Fruit fly (Drosophila melanogaster) whole organism, embryonic: ENCODE data around the gene CG31268.
A peak's percentile ranks its signal among the peaks of the same experiment; 100 is the strongest.

Experiments
- CG10267 ChIP-seq: fragments of 200-800 bp; sonication (Bioruptor generic); optimal IDR thresholded peaks from 2 replicates; lab custom pipeline; 2018; ENCODE audit warnings: missing biosample characterization, mild to moderate bottlenecking, missing genetic modification characterization, moderate library complexity
- CG10543 ChIP-seq: fragments of 200-800 bp; sonication (Bioruptor generic); optimal IDR thresholded peaks from 3 replicates; lab custom pipeline; 2017; ENCODE audit warnings: missing biosample characterization, mild to moderate bottlenecking, missing genetic modification characterization, moderate library complexity
- CG11093 ChIP-seq: fragments of 200-800 bp; sonication (Bioruptor generic); IDR thresholded peaks from 3 replicates; pipeline ENCODE4 v1.3.6; 2022; ENCODE audit warnings: missing biosample characterization, missing genetic modification characterization
- CG12744 ChIP-seq: fragments of 200-800 bp; sonication (Bioruptor generic); optimal IDR thresholded peaks from 2 replicates; lab custom pipeline; 2016; ENCODE audit warnings: missing biosample characterization, missing genetic modification characterization
- CG13894 ChIP-seq: fragments of 200-800 bp; sonication (Bioruptor generic); optimal IDR thresholded peaks from 3 replicates; lab custom pipeline; 2018; ENCODE audit warnings: missing biosample characterization, mild to moderate bottlenecking, missing genetic modification characterization, moderate library complexity
- CG14014 ChIP-seq: fragments of 200-800 bp; sonication (Bioruptor generic); IDR thresholded peaks from 2 replicates; pipeline ENCODE4 v1.3.6; 2022; ENCODE audit warnings: missing biosample characterization, missing genetic modification characterization
- CG14050 ChIP-seq: fragments of 200-800 bp; sonication (Bioruptor generic); IDR thresholded peaks from 3 replicates; pipeline ENCODE4 v1.3.6; 2022; ENCODE audit warnings: missing biosample characterization, missing genetic modification characterization
- CG15269 ChIP-seq: fragments of 200-800 bp; sonication (Bioruptor generic); optimal IDR thresholded peaks from 2 replicates; lab custom pipeline; 2018; ENCODE audit warnings: missing biosample characterization, mild to moderate bottlenecking, missing genetic modification characterization, moderate library complexity
- CG15514 ChIP-seq: fragments of 200-800 bp; sonication (Bioruptor generic); optimal IDR thresholded peaks from 3 replicates; lab custom pipeline; 2017; ENCODE audit warnings: missing biosample characterization, missing genetic modification characterization, mild to moderate bottlenecking, moderate library complexity, missing genetic modification reagents
- CG17829 ChIP-seq: fragments of 200-800 bp; optimal IDR thresholded peaks from 2 replicates; lab custom pipeline; 2019; ENCODE audit warnings: missing biosample characterization, mild to moderate bottlenecking, missing genetic modification characterization, moderate library complexity
- CG2199 ChIP-seq: fragments of 200-800 bp; sonication (Bioruptor generic); IDR thresholded peaks from 3 replicates; pipeline ENCODE4 v1.3.6; 2022; ENCODE audit warnings: missing biosample characterization, missing genetic modification characterization
- CG32532 ChIP-seq: fragments of 200-800 bp; sonication (Bioruptor generic); IDR thresholded peaks from 2 replicates; pipeline ENCODE4 v1.3.6; 2022; ENCODE audit warnings: missing biosample characterization, missing genetic modification characterization
- CG32772 ChIP-seq: fragments of 200-800 bp; sonication (Bioruptor generic); IDR thresholded peaks from 2 replicates; pipeline ENCODE4 v1.3.6; 2022; ENCODE audit warnings: missing biosample characterization, missing genetic modification characterization
- CG3281 ChIP-seq: fragments of 200-800 bp; sonication (Bioruptor generic); optimal IDR thresholded peaks from 3 replicates; lab custom pipeline; 2017; ENCODE audit warnings: missing biosample characterization, mild to moderate bottlenecking, missing genetic modification characterization
- CG33213 ChIP-seq: fragments of 200-800 bp; sonication (Bioruptor generic); optimal IDR thresholded peaks from 3 replicates; lab custom pipeline; 2016; ENCODE audit warnings: missing biosample characterization, missing genetic modification characterization
- CG34224 ChIP-seq: fragments of 200-800 bp; sonication (Bioruptor generic); IDR thresholded peaks from 3 replicates; pipeline ENCODE4 v1.3.6; 2022; ENCODE audit warnings: missing biosample characterization, missing genetic modification characterization; ENCODE audit not compliant: partially characterized antibody
- CG5953 ChIP-seq: fragments of 200-800 bp; sonication (Bioruptor generic); IDR thresholded peaks from 2 replicates; pipeline ENCODE4 v1.3.6; 2022; ENCODE audit warnings: missing biosample characterization, missing genetic modification characterization
- CG7556 ChIP-seq: fragments of 200-800 bp; sonication (Bioruptor generic); optimal IDR thresholded peaks from 2 replicates; lab custom pipeline; 2017; ENCODE audit warnings: missing biosample characterization, mild to moderate bottlenecking, missing genetic modification characterization
- CG9215 ChIP-seq: fragments of 200-800 bp; sonication (Bioruptor generic); IDR thresholded peaks from 2 replicates; pipeline ENCODE4 v1.3.6; 2022; ENCODE audit warnings: missing biosample characterization, missing genetic modification characterization
- CTCF ChIP-seq: fragments of 200-800 bp; sonication (Bioruptor generic); optimal IDR thresholded peaks from 2 replicates; lab custom pipeline; 2017; ENCODE audit warnings: missing biosample characterization, mild to moderate bottlenecking, missing genetic modification characterization, moderate library complexity
- Deaf1 ChIP-seq: fragments of 200-800 bp; optimal IDR thresholded peaks from 3 replicates; lab custom pipeline; 2019; ENCODE audit warnings: missing biosample characterization, mild to moderate bottlenecking, missing genetic modification characterization, moderate library complexity
- Drgx ChIP-seq: fragments of 200-800 bp; sonication (Bioruptor generic); IDR thresholded peaks from 2 replicates; pipeline ENCODE4 v1.3.6; 2022; ENCODE audit warnings: missing biosample characterization, missing genetic modification characterization
- Eip74EF ChIP-seq, 2 experiments: fragments of 200-800 bp in 1 of 2; fragments of >200 bp in 1 of 2; sonication (Bioruptor generic) in 1 of 2; optimal IDR thresholded peaks; 2 replicates each; lab custom pipeline; 2017 to 2019; ENCODE audit warnings: missing biosample characterization in 2 of 2, missing genetic modification characterization in 2 of 2, mild to moderate bottlenecking in 1 of 2, moderate library complexity in 1 of 2
- Ets97D ChIP-seq: fragments of 200-800 bp; sonication (Bioruptor generic); optimal IDR thresholded peaks from 3 replicates; lab custom pipeline; 2016; ENCODE audit warnings: missing biosample characterization, missing genetic modification characterization
- HmgD ChIP-seq: fragments of 200-800 bp; sonication (Bioruptor generic); optimal IDR thresholded peaks from 3 replicates; lab custom pipeline; 2016; ENCODE audit warnings: missing biosample characterization, missing genetic modification characterization
- Med ChIP-seq: fragments of 200-800 bp; sonication (Bioruptor generic); peaks from one replicate; lab custom pipeline; 2016; ENCODE audit warnings: missing biosample characterization, missing genetic modification characterization, mild to moderate bottlenecking, inconsistent platforms, moderate library complexity
- Mrtf ChIP-seq: fragments of 200-800 bp; sonication (Bioruptor generic); IDR thresholded peaks from 3 replicates; pipeline ENCODE4 v1.3.6; 2022; ENCODE audit warnings: missing biosample characterization, missing genetic modification characterization
- Rfx ChIP-seq: fragments of 200-800 bp; sonication (Bioruptor generic); IDR thresholded peaks from 2 replicates; pipeline ENCODE4 v1.3.6; 2022; ENCODE audit warnings: missing biosample characterization, missing genetic modification characterization
- Six4 ChIP-seq: fragments of 200-800 bp; sonication (Bioruptor generic); optimal IDR thresholded peaks from 2 replicates; lab custom pipeline; 2016; ENCODE audit warnings: missing biosample characterization, missing genetic modification characterization
- Sry-δ ChIP-seq: fragments of 200-800 bp; sonication (Bioruptor generic); optimal IDR thresholded peaks from 2 replicates; lab custom pipeline; 2016; ENCODE audit warnings: missing biosample characterization, missing genetic modification characterization
- btn ChIP-seq: fragments of 200-800 bp; sonication (Bioruptor generic); optimal IDR thresholded peaks from 2 replicates; lab custom pipeline; 2016; ENCODE audit warnings: missing biosample characterization, missing genetic modification characterization
- chinmo ChIP-seq: fragments of 200-800 bp; sonication (Bioruptor generic); IDR thresholded peaks from 4 replicates; pipeline ENCODE4 v1.3.6; 2022; ENCODE audit warnings: missing biosample characterization, missing genetic modification characterization; ENCODE audit not compliant: partially characterized antibody
- corto ChIP-seq: fragments of 200-800 bp; sonication (Bioruptor generic); optimal IDR thresholded peaks from 2 replicates; lab custom pipeline; 2016; ENCODE audit warnings: missing biosample characterization, mild to moderate bottlenecking, missing genetic modification characterization, moderate library complexity
- cwo ChIP-seq: fragments of 200-800 bp; sonication (Bioruptor generic); optimal IDR thresholded peaks from 3 replicates; lab custom pipeline; 2017; ENCODE audit warnings: missing biosample characterization, missing genetic modification characterization, mild to moderate bottlenecking, moderate library complexity, missing genetic modification reagents
- dmrt99B ChIP-seq: fragments of 200-800 bp; sonication (Bioruptor generic); optimal IDR thresholded peaks from 2 replicates; lab custom pipeline; 2018; ENCODE audit warnings: missing biosample characterization, mild to moderate bottlenecking, missing genetic modification characterization, moderate library complexity
- exex ChIP-seq: fragments of 200-800 bp; sonication (Bioruptor generic); optimal IDR thresholded peaks from 4 replicates; lab custom pipeline; 2018; ENCODE audit warnings: missing biosample characterization, mild to moderate bottlenecking, missing genetic modification characterization, moderate library complexity
- lab ChIP-seq: fragments of 200-800 bp; sonication (Bioruptor generic); optimal IDR thresholded peaks from 3 replicates; lab custom pipeline; 2017; ENCODE audit warnings: missing biosample characterization, missing genetic modification characterization, mild to moderate bottlenecking, moderate library complexity, missing genetic modification reagents
- mam ChIP-seq: fragments of 200-800 bp; sonication (Bioruptor generic); optimal IDR thresholded peaks from 3 replicates; lab custom pipeline; 2016; ENCODE audit warnings: missing biosample characterization, missing genetic modification characterization
- nerfin-2 ChIP-seq: fragments of 200-800 bp; sonication (Bioruptor generic); IDR thresholded peaks from 2 replicates; pipeline ENCODE4 v1.3.6; 2022; ENCODE audit warnings: missing biosample characterization, missing genetic modification characterization; ENCODE audit not compliant: partially characterized antibody
- nom ChIP-seq: fragments of 200-800 bp; sonication (Bioruptor generic); optimal IDR thresholded peaks from 2 replicates; lab custom pipeline; 2017; ENCODE audit warnings: missing biosample characterization, missing genetic modification characterization, mild to moderate bottlenecking, moderate library complexity, missing genetic modification reagents
- onecut ChIP-seq: fragments of 200-800 bp; sonication (Bioruptor generic); IDR thresholded peaks from 2 replicates; pipeline ENCODE4 v1.3.6; 2022; ENCODE audit warnings: missing biosample characterization, missing genetic modification characterization
- pfk ChIP-seq: fragments of 200-800 bp; sonication (Bioruptor generic); optimal IDR thresholded peaks from 2 replicates; lab custom pipeline; 2018; ENCODE audit warnings: missing biosample characterization, mild to moderate bottlenecking, missing genetic modification characterization, moderate library complexity
- pho ChIP-seq: fragments of 200-800 bp; sonication (Bioruptor generic); optimal IDR thresholded peaks from 2 replicates; lab custom pipeline; 2016; ENCODE audit warnings: missing biosample characterization, missing genetic modification characterization
- pnt ChIP-seq: fragments of 200-800 bp; sonication (Bioruptor generic); optimal IDR thresholded peaks from 3 replicates; lab custom pipeline; 2016; ENCODE audit warnings: missing biosample characterization, missing genetic modification characterization
- sima ChIP-seq: fragments of 200-800 bp; sonication (Bioruptor generic); optimal IDR thresholded peaks from 2 replicates; lab custom pipeline; 2016; ENCODE audit warnings: missing biosample characterization, missing genetic modification characterization
- slbo ChIP-seq: fragments of 200-800 bp; sonication (Bioruptor generic); IDR thresholded peaks from 2 replicates; pipeline ENCODE4 v1.3.6; 2022; ENCODE audit warnings: missing biosample characterization, missing genetic modification characterization
- sqz ChIP-seq: fragments of 200-800 bp; sonication (Bioruptor generic); optimal IDR thresholded peaks from 3 replicates; lab custom pipeline; 2018; ENCODE audit warnings: missing biosample characterization, mild to moderate bottlenecking, missing genetic modification characterization
- tup ChIP-seq: fragments of 200-800 bp; sonication (Bioruptor generic); optimal IDR thresholded peaks from 2 replicates; lab custom pipeline; 2016; ENCODE audit warnings: missing biosample characterization, mild to moderate bottlenecking, missing genetic modification characterization, moderate library complexity
- twi ChIP-seq: fragments of 200-800 bp; optimal IDR thresholded peaks from 2 replicates; lab custom pipeline; 2019; ENCODE audit warnings: missing biosample characterization, mild to moderate bottlenecking, missing genetic modification characterization, moderate library complexity
- zen2 ChIP-seq: fragments of 200-800 bp; sonication (Bioruptor generic); IDR thresholded peaks from 3 replicates; pipeline ENCODE4 v1.3.6; 2022; ENCODE audit warnings: missing biosample characterization, missing genetic modification characterization; ENCODE audit not compliant: partially characterized antibody

Gene CG31268

DNA sequence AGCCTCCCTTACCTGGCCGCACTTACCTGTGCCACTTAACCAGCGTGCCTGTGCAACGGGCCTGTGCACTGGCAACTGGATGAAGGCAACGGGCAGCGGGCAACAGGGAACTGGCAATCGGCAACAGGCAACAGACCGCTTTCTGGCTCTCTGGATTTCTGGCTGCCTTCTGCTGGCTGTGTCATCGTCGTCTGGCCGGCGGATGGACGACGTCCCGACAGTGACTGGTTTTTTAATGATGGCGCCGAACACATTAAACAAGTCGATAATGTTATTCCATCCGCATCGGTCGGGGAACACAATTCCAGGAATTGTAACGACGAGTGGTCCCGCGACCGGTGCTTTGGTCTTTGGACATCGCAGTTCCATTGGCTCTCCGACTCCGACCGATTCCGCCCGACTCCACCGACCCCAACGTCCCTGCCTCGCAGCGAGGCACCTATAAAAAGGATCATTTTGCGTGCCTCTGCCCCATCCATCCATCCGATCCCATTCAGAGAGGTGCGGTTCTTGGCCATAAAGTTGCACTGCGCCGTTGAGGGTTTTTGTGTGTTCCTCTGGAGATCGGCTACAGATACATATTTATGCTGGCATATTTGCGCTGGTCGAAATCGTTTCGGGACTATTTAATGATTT lies 30.3 kb downstream of the CG31268 start (continued):
- TF ChIP-seq CG10267 (tag; lab: Kevin White, UChicago), result no peak
- no peak for TF ChIP-seq CG32772
- TF ChIP-seq corto (GFP tag; lab: Kevin White, UChicago), result peak; percentile 64
- no peak for TF ChIP-seq twi (tag; lab: Kevin White, UChicago)
- no peak for TF ChIP-seq HmgD
- no peak for TF ChIP-seq sima (GFP tag; lab: Kevin White, UChicago)
- TF ChIP-seq CG11093 (GFP tag; lab: Robert Waterston, UW), result no peak
- TF ChIP-seq CG14014 (GFP tag; lab: Robert Waterston, UW), result no peak
- TF ChIP-seq mam, result no peak
- no peak for TF ChIP-seq nerfin-2
- 0 out of 4 replicates have a peak, but pooled peaks have one; percentile 15 for TF ChIP-seq chinmo (GFP tag; lab: Robert Waterston, UW)
- no peak for TF ChIP-seq CG7556 (GFP tag; lab: Kevin White, UChicago)
- no peak for TF ChIP-seq CG5953 (GFP tag; lab: Robert Waterston, UW)
- no peak for TF ChIP-seq exex (tag; lab: Kevin White, UChicago)
- TF ChIP-seq zen2 (GFP tag; lab: Robert Waterston, UW), result no peak
- no peak for TF ChIP-seq tup (GFP tag; lab: Kevin White, UChicago)
- no peak for TF ChIP-seq CTCF
- TF ChIP-seq CG15514, result no peak
- TF ChIP-seq Ets97D, result no peak
- no peak for TF ChIP-seq CG17829 (tag; lab: Kevin White, UChicago)
- TF ChIP-seq Eip74EF (GFP tag; optimal IDR thresholded peaks at IDR 0.05; lab: Kevin White, UChicago), result no peak
- 0 out of 2 replicates have a peak, but pooled peaks have one; percentile 13 for TF ChIP-seq Drgx
- TF ChIP-seq CG15269 (tag; lab: Kevin White, UChicago), result no peak
- no peak for TF ChIP-seq Sry-δ (GFP tag; lab: Kevin White, UChicago)
- no peak for TF ChIP-seq slbo (GFP tag; lab: Robert Waterston, UW)
- TF ChIP-seq btn (GFP tag; lab: Kevin White, UChicago), result no peak
- no peak for TF ChIP-seq Six4

DNA sequence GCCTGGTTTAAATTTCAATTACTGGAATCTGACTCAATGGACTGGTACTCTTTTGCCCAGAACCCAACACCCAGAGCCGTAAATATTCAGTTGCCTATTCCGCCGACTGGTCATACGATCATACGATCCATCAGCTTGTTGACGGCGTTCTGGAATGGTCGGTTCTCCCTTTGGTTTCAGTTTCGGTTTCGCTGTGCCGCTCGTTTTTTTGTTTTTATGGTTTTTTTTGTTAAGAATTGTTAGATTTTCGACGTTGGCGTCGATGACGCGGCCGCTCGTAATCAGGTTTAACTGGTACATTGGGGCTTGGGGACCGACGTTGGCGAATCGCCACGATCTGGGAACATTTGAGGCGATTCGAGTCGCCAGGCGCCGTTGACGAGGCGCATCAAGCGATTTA lies 31.1 kb downstream of the CG31268 start:
- TF ChIP-seq nerfin-2 (no peak), Mrtf (no peak), CG14050 (GFP tag; lab: Robert Waterston, UW) (no peak), cwo (GFP tag; lab: Kevin White, UChicago) (peak; percentile 3), pho (no peak), CG10543 (GFP tag; lab: Kevin White, UChicago) (peak; percentile 64), CG9215 (GFP tag; lab: Robert Waterston, UW) (no peak), sqz (GFP tag; lab: Kevin White, UChicago) (peak; percentile 67), nom (GFP tag; lab: Kevin White, UChicago) (peak; percentile 28), Deaf1 (tag; lab: Kevin White, UChicago) (peak; percentile 31), lab (GFP tag; lab: Kevin White, UChicago) (peak; percentile 0), CG12744 (no peak), pnt (GFP tag; lab: Kevin White, UChicago) (no peak), dmrt99B (tag; lab: Kevin White, UChicago) (no peak), CG34224 (GFP tag; lab: Robert Waterston, UW) (0 out of 3 replicates have a peak, but pooled peaks have one; percentile 25), CG2199 (GFP tag; lab: Robert Waterston, UW) (0 out of 3 replicates have a peak, but pooled peaks have one; percentile 12), onecut (GFP tag; lab: Robert Waterston, UW) (no peak), Rfx (GFP tag; lab: Robert Waterston, UW) (0 out of 2 replicates have a peak, but pooled peaks have one; percentile 4), chinmo (GFP tag; lab: Robert Waterston, UW) (peak; percentile 78; the same call in 2 of the 4 replicates), CG3281 (GFP tag; lab: Kevin White, UChicago) (no peak), CG33213 (GFP tag; lab: Kevin White, UChicago) (no peak), pfk (GFP tag; lab: Kevin White, UChicago) (peak; percentile 21), CG13894 (tag; lab: Kevin White, UChicago) (peak; percentile 39), CG32532 (GFP tag; lab: Robert Waterston, UW) (peak; percentile 36; the same call in 1 of the 2 replicates), Med (GFP tag; lab: Kevin White, UChicago) (no peak)
